Worm (Caenorhabditis elegans): ENCODE results near the gene C06H5.14.

- no peak for TF ChIP-seq klf-2 (GFP tag; conservative IDR thresholded peaks at IDR 0.05)
- no peak for TF ChIP-seq ref-1 (GFP tag; conservative IDR thresholded peaks at IDR 0.05)
- no peak for TF ChIP-seq flt-1 (GFP tag; IDR thresholded peaks at IDR 0.05)
These were observed 31.9 kb downstream of the C06H5.14 start for ce11 chrV:17935857-17936256.

Measured in whole organism, midembryonic.